Worm (Caenorhabditis elegans) whole organism, L1 larva: ENCODE measurements around the gene nep-4.

Source experiments
- snpc-4 ChIP-seq: fragments of 150-350 bp; optimal IDR thresholded peaks from 2 replicates; lab custom pipeline; 2014; ENCODE audit warnings: missing biosample characterization, missing genetic modification characterization
- zag-1 ChIP-seq: fragments of 150-350 bp; optimal IDR thresholded peaks from 2 replicates; lab custom pipeline; 2014; ENCODE audit warnings: missing biosample characterization, missing genetic modification characterization

- TF ChIP-seq snpc-4 (tag; lab: Kevin White, UChicago) = no peak
- TF ChIP-seq zag-1 (tag; lab: Kevin White, UChicago) = no peak
Observed at ce11 chrX:6867707-6868106, 4.5 kb upstream of the nep-4 start.
